Fruit fly (Drosophila melanogaster) whole organism, wandering third instar larva: Measurements from ENCODE around the gene CG17919.

ENCODE experiments used
- Dif ChIP-seq: fragments of 200-275, 200-300 bp; sonication (Bioruptor generic); optimal IDR thresholded peaks from 2 replicates; lab custom pipeline; 2018; ENCODE audit warnings: missing biosample characterization, missing genetic modification characterization; ENCODE audit not compliant: partially characterized antibody
- Mio ChIP-seq: sonication (Bioruptor generic); optimal IDR thresholded peaks from 2 replicates; lab custom pipeline; 2016; ENCODE audit warnings: missing biosample characterization, missing genetic modification characterization
- Sp1 ChIP-seq: fragments of 200-800 bp; sonication (Bioruptor generic); optimal IDR thresholded peaks from 3 replicates; lab custom pipeline; 2019; ENCODE audit warnings: missing biosample characterization, mild to moderate bottlenecking, missing genetic modification characterization, moderate library complexity
- br ChIP-seq: fragments of 200-800 bp; sonication (Bioruptor generic); optimal IDR thresholded peaks from 2 replicates; lab custom pipeline; 2016; ENCODE audit warnings: missing biosample characterization, missing genetic modification characterization
- pan ChIP-seq: fragments of >200 bp; optimal IDR thresholded peaks from 2 replicates; lab custom pipeline; 2017
- tai ChIP-seq: sonication (Bioruptor generic); optimal IDR thresholded peaks from 2 replicates; lab custom pipeline; 2016; ENCODE audit warnings: missing biosample characterization, missing genetic modification characterization
- usp ChIP-seq: fragments of >200 bp; optimal IDR thresholded peaks from 2 replicates; lab custom pipeline; 2017; ENCODE audit warnings: missing biosample characterization, missing genetic modification characterization

DNA sequence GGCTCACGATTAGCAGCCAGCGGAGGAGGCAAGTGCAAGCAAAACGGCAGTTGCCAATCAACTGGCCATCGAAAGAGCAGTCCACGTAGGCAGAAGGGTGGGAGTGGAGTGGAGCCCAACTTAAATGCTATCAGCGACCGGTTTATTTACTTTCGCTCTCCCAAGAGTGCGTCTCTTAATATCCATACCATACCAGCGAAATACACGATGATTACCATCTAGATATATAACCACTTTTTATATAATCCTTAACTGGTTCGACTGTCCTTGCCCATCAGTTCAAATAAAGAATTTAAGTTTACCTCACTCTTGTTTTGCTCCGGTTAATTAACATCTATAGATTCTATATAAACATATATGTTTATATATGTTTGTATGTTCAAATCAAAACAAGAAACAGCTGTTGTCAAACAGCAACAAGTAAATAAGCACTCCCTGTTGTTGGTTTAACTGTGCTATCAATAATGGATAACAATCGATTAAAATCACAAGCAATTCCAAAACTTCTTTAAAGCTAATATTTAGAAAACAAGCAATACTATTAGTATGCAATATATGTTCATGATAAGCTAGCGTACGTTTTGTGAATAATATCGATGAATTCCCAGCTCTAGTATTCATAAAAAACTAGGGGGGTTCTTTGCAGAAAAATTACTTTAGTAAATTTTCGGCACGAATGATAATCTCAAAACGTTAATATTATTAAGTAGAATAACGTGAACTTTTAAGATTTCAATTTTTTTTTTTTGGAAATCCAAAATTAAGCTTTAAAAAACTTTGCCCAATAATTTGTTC lies 29.9 kb downstream of the CG17919 start:
- TF ChIP-seq br (GFP tag; lab: Kevin White, UChicago) (no peak), usp (GFP tag; lab: Kevin White, UChicago) (no peak), Mio (GFP tag; lab: Kevin White, UChicago) (no peak), Sp1 (GFP tag; lab: Kevin White, UChicago) (peak; percentile 34), pan (lab: Kevin White, UChicago) (no peak), tai (no peak), Dif (no peak)
